Worm (Caenorhabditis elegans) whole organism, L3 larva: ENCODE measurements around the gene dlst-1.

ENCODE experiments used
- ama-1 ChIP-seq: fragments of 150-350 bp; optimal IDR thresholded peaks from 2 replicates; lab custom pipeline; 2018
- ceh-82 ChIP-seq: fragments of 150-350 bp; optimal IDR thresholded peaks from 2 replicates; lab custom pipeline; 2014; ENCODE audit warnings: missing biosample characterization, missing genetic modification characterization
- egl-27 ChIP-seq: sonication (generic microtip); optimal IDR thresholded peaks from 4 replicates; lab custom pipeline; 2017; ENCODE audit warnings: missing biosample characterization, missing genetic modification reagents, missing genetic modification characterization
- egl-5 ChIP-seq: fragments of 150-350 bp; optimal IDR thresholded peaks from 2 replicates; lab custom pipeline; 2017; ENCODE audit warnings: missing biosample characterization, missing genetic modification reagents, missing genetic modification characterization, inconsistent platforms
- elt-3 ChIP-seq, 3 experiments: fragments of 150-350 bp in 1 of 3; sonication (generic microtip) in 2 of 3; optimal IDR thresholded peaks; 2 replicates in 2 of 3; 4 replicates in 1 of 3; lab custom pipeline; 2014 to 2017; ENCODE audit warnings: missing biosample characterization in 3 of 3, missing genetic modification characterization in 3 of 3
- jun-1 ChIP-seq: fragments of 150-350 bp; optimal IDR thresholded peaks from 2 replicates; lab custom pipeline; 2014; ENCODE audit warnings: missing biosample characterization, missing genetic modification reagents, missing genetic modification characterization
- nhr-76 ChIP-seq: fragments of 150-350 bp; sonication (generic microtip); optimal IDR thresholded peaks from 5 replicates; lab custom pipeline; 2014; ENCODE audit warnings: missing biosample characterization, missing genetic modification characterization
- snpc-4 ChIP-seq: fragments of 150-350 bp; optimal IDR thresholded peaks from 2 replicates; lab custom pipeline; 2014; ENCODE audit warnings: missing biosample characterization, missing genetic modification characterization
- ztf-4 ChIP-seq: fragments of 150-350 bp; optimal IDR thresholded peaks from 2 replicates; lab custom pipeline; 2014; ENCODE audit warnings: missing biosample characterization, missing genetic modification characterization

DNA sequence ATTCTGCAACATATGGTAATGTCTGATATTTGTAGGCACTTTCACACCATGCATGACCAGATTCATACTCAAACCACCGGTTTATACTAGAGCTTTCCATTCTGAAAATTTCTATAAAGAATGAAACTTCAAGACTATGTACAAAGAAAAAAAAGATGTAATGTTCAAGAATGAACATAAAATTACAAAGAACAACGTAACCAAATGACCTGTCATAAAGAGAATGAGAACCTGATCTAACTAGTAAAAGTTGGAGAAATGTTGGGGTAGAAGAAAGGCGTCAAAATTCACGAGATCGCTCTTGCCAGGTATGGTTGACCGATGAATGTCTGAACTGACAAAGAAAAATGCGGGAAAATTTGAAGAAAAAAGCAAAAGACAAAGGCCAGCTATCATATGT, 11.3 kb downstream of the dlst-1 start, which contains the start of gene W02F12.2:
- TF ChIP-seq jun-1 (tag; lab: Kevin White, UChicago) = no peak
- TF ChIP-seq elt-3 (tag; optimal IDR thresholded peaks at IDR 0.05; lab: Kevin White, UChicago) = no peak
- TF ChIP-seq ztf-4 = no peak
- no peak for TF ChIP-seq egl-27 (tag; lab: Kevin White, UChicago)
- no peak for TF ChIP-seq snpc-4 (tag; lab: Kevin White, UChicago)
- no peak for TF ChIP-seq ceh-82 (tag; lab: Kevin White, UChicago)
- TF ChIP-seq egl-5 (tag; lab: Kevin White, UChicago) = no peak
- no peak for TF ChIP-seq ama-1 (lab: Kevin White, UChicago)
- no peak for TF ChIP-seq nhr-76 (tag; lab: Kevin White, UChicago)
